Worm (Caenorhabditis elegans): ENCODE measurements around the gene H20E11.1.
"Not testable (repeated sequence)": the region's sequence is repeated elsewhere in the genome, so short reads cannot be mapped to it uniquely, and the experiment has no call there.

H20E11.1 gene

ce11 chrIV:6809756-6810155 lies 20.2 kb upstream of the H20E11.1 start:
- peak; percentile 37 for TF ChIP-seq F13C5.2 (tag; optimal IDR thresholded peaks at IDR 0.05)
- no peak for TF ChIP-seq ceh-36 (tag; optimal IDR thresholded peaks at IDR 0.05)

ce11 chrIV:6811808-6812207 lies 18.1 kb upstream of the H20E11.1 start, which contains the start of gene ceh-48:
TSS of gene ceh-48 (plus strand) at chrIV:6812108.
- no peak for TF ChIP-seq scrt-1 (GFP tag; IDR thresholded peaks at IDR 0.05)
- no peak for TF ChIP-seq tra-4 (tag; optimal IDR thresholded peaks at IDR 0.05)
- TF ChIP-seq ceh-13 (GFP tag; optimal IDR thresholded peaks at IDR 0.05): no peak
- TF ChIP-seq tbx-11 (GFP tag; IDR thresholded peaks at IDR 0.05): no peak
- TF ChIP-seq hmbx-1 (tag; optimal IDR thresholded peaks at IDR 0.05): no peak
- TF ChIP-seq flt-1 (GFP tag; IDR thresholded peaks at IDR 0.05): no peak
- TF ChIP-seq tbx-37 (GFP tag; conservative IDR thresholded peaks at IDR 0.05): no peak
- TF ChIP-seq ceh-36 (tag; optimal IDR thresholded peaks at IDR 0.05): no peak
- TF ChIP-seq sea-1 (GFP tag; conservative IDR thresholded peaks at IDR 0.05): no peak
- TF ChIP-seq ama-1 (optimal IDR thresholded peaks at IDR 0.05): no peak
- no peak for TF ChIP-seq aly-1 (tag; optimal IDR thresholded peaks at IDR 0.05)

- TF ChIP-seq ceh-36 (tag; optimal IDR thresholded peaks at IDR 0.05): no peak
These were observed 12.4 kb upstream of the H20E11.1 start, which contains the start of gene C17H12.5 for ce11 chrIV:6817554-6817953. TSS of gene C17H12.5 (minus strand) at chrIV:6817654.

ce11 chrIV:6818369-6818768 lies 11.6 kb upstream of the H20E11.1 start, which contains the start of gene C17H12.8:
TSS of gene C17H12.8 (plus strand) at chrIV:6818703.
- TF ChIP-seq pes-1 (GFP tag; IDR thresholded peaks at IDR 0.05): no peak
- TF ChIP-seq flt-1 (GFP tag; IDR thresholded peaks at IDR 0.05): no peak
- TF ChIP-seq aly-1 (tag; optimal IDR thresholded peaks at IDR 0.05): no peak
- TF ChIP-seq tbx-37 (GFP tag; conservative IDR thresholded peaks at IDR 0.05): no peak
- TF ChIP-seq ama-1 (optimal IDR thresholded peaks at IDR 0.05): no peak
- TF ChIP-seq tbx-11 (GFP tag; IDR thresholded peaks at IDR 0.05): no peak
- no peak for TF ChIP-seq B0310.2 (tag; optimal IDR thresholded peaks at IDR 0.05)
- TF ChIP-seq hmbx-1 (tag; optimal IDR thresholded peaks at IDR 0.05): no peak

ce11 chrIV:6821709-6822108 lies 8.2 kb upstream of the H20E11.1 start:
- TF ChIP-seq pes-1 (GFP tag; IDR thresholded peaks at IDR 0.05) (no peak), ceh-13 (GFP tag; optimal IDR thresholded peaks at IDR 0.05) (no peak), tra-4 (tag; optimal IDR thresholded peaks at IDR 0.05) (no peak), ama-1 (optimal IDR thresholded peaks at IDR 0.05) (no peak), hmbx-1 (tag; optimal IDR thresholded peaks at IDR 0.05) (no peak), scrt-1 (GFP tag; IDR thresholded peaks at IDR 0.05) (no peak), flt-1 (GFP tag; IDR thresholded peaks at IDR 0.05) (no peak), sea-1 (GFP tag; conservative IDR thresholded peaks at IDR 0.05) (no peak), aly-1 (tag; optimal IDR thresholded peaks at IDR 0.05) (no peak), hnd-1 (tag; optimal IDR thresholded peaks at IDR 0.05) (no peak), ets-7 (tag; optimal IDR thresholded peaks at IDR 0.05) (no peak), tbx-11 (GFP tag; IDR thresholded peaks at IDR 0.05) (no peak), tbx-37 (GFP tag; conservative IDR thresholded peaks at IDR 0.05) (no peak)

ce11 chrIV:6822406-6822805 lies 7.5 kb upstream of the H20E11.1 start, which contains the start of gene C17H12.6:
TSS of gene C17H12.6 (minus strand) at chrIV:6822506.
- TF ChIP-seq tbx-11 (GFP tag; IDR thresholded peaks at IDR 0.05) (no peak), ets-7 (tag; optimal IDR thresholded peaks at IDR 0.05) (no peak), tra-4 (tag; optimal IDR thresholded peaks at IDR 0.05) (no peak)

- TF ChIP-seq B0310.2 (tag; optimal IDR thresholded peaks at IDR 0.05) (no peak), hnd-1 (tag; optimal IDR thresholded peaks at IDR 0.05) (no peak), ceh-36 (tag; optimal IDR thresholded peaks at IDR 0.05) (no peak), F13C5.2 (tag; optimal IDR thresholded peaks at IDR 0.05) (no peak), aly-1 (tag; optimal IDR thresholded peaks at IDR 0.05) (no peak), tbx-11 (GFP tag; IDR thresholded peaks at IDR 0.05) (no peak), pes-1 (GFP tag; IDR thresholded peaks at IDR 0.05) (no peak), flt-1 (GFP tag; IDR thresholded peaks at IDR 0.05) (no peak), ets-7 (tag; optimal IDR thresholded peaks at IDR 0.05) (no peak), ceh-13 (GFP tag; optimal IDR thresholded peaks at IDR 0.05) (no peak), scrt-1 (GFP tag; IDR thresholded peaks at IDR 0.05) (no peak), tbx-37 (GFP tag; conservative IDR thresholded peaks at IDR 0.05) (no peak), tra-4 (tag; optimal IDR thresholded peaks at IDR 0.05) (no peak), ama-1 (optimal IDR thresholded peaks at IDR 0.05) (no peak), hmbx-1 (tag; optimal IDR thresholded peaks at IDR 0.05) (no peak), hmg-4 (GFP tag; optimal IDR thresholded peaks at IDR 0.05) (no peak), sea-1 (GFP tag; conservative IDR thresholded peaks at IDR 0.05) (no peak)
These were observed 5.3 kb upstream of the H20E11.1 start, which contains the start of gene H20E11.3 for ce11 chrIV:6824622-6825021. TSS of gene H20E11.3 (plus strand) at chrIV:6824816.

- TF ChIP-seq tbx-11 (GFP tag; IDR thresholded peaks at IDR 0.05); hmbx-1 (tag; optimal IDR thresholded peaks at IDR 0.05); ets-7 (tag; optimal IDR thresholded peaks at IDR 0.05): not testable (repeated sequence)
These were observed 2.5 kb upstream of the H20E11.1 start, which contains the start of gene H20E11.2 for ce11 chrIV:6827477-6827876. TSS of gene H20E11.2 (plus strand) at chrIV:6827777.

- TF ChIP-seq pes-1 (GFP tag; IDR thresholded peaks at IDR 0.05) (no peak), ama-1 (optimal IDR thresholded peaks at IDR 0.05) (no peak), tbx-11 (GFP tag; IDR thresholded peaks at IDR 0.05) (no peak), hmg-4 (GFP tag; optimal IDR thresholded peaks at IDR 0.05) (no peak), B0310.2 (tag; optimal IDR thresholded peaks at IDR 0.05) (no peak), F13C5.2 (tag; optimal IDR thresholded peaks at IDR 0.05) (no peak), tra-4 (tag; optimal IDR thresholded peaks at IDR 0.05) (no peak), flt-1 (GFP tag; IDR thresholded peaks at IDR 0.05) (no peak), aly-1 (tag; optimal IDR thresholded peaks at IDR 0.05) (no peak)
These were observed 2.2 kb downstream of the H20E11.1 start for ce11 chrIV:6832194-6832593.

Measured in whole organism, early embryonic.